Worm (Caenorhabditis elegans): ENCODE measurements around the gene sri-9.

ce11 chrV:17014050-17014449 lies 12.8 kb downstream of the sri-9 start, which contains the start of gene clc-13:
- TF ChIP-seq ama-1 (optimal IDR thresholded peaks at IDR 0.05) (no peak), ama-1 (GFP tag; optimal IDR thresholded peaks at IDR 0.05) (no peak), dpff-1 (tag; optimal IDR thresholded peaks at IDR 0.05) (no peak), unc-130 (GFP tag; optimal IDR thresholded peaks at IDR 0.05) (no peak)
